Worm (Caenorhabditis elegans) whole organism, L2 larva: ENCODE data around the gene H40L08.3.

ENCODE experiments used
- F13H6.1 ChIP-seq: sonication (generic microtip); optimal IDR thresholded peaks from 2 replicates; lab custom pipeline; 2016; ENCODE audit warnings: missing genetic modification characterization, missing compliant biosample characterization
- ZK546.5 ChIP-seq: sonication (generic microtip); optimal IDR thresholded peaks from 2 replicates; lab custom pipeline; 2017; ENCODE audit warnings: missing biosample characterization, missing genetic modification characterization
- aly-2 ChIP-seq: fragments of 150-350 bp; optimal IDR thresholded peaks from 2 replicates; lab custom pipeline; 2014; ENCODE audit warnings: missing biosample characterization, missing genetic modification characterization
- crh-2 ChIP-seq: sonication (generic microtip); optimal IDR thresholded peaks from 2 replicates; lab custom pipeline; 2017; ENCODE audit warnings: missing biosample characterization, missing genetic modification characterization
- egl-27 ChIP-seq: sonication (generic microtip); optimal IDR thresholded peaks from 3 replicates; lab custom pipeline; 2017; ENCODE audit warnings: missing biosample characterization, missing genetic modification reagents, missing genetic modification characterization
- lin-39 ChIP-seq: fragments of 150-350 bp; optimal IDR thresholded peaks from 2 replicates; lab custom pipeline; 2014; ENCODE audit warnings: missing biosample characterization, missing genetic modification reagents, missing genetic modification characterization
- mab-5 ChIP-seq: fragments of 150-350 bp; optimal IDR thresholded peaks from 2 replicates; lab custom pipeline; 2014; ENCODE audit warnings: missing biosample characterization, missing genetic modification characterization
- nhr-11 ChIP-seq: fragments of 150-350 bp; optimal IDR thresholded peaks from 2 replicates; lab custom pipeline; 2014; ENCODE audit warnings: missing biosample characterization, missing genetic modification characterization
- nhr-12 ChIP-seq: fragments of 150-350 bp; optimal IDR thresholded peaks from 2 replicates; lab custom pipeline; 2014; ENCODE audit warnings: missing biosample characterization, missing genetic modification characterization
- nhr-237 ChIP-seq: fragments of 150-350 bp; optimal IDR thresholded peaks from 2 replicates; lab custom pipeline; 2014; ENCODE audit warnings: missing biosample characterization, missing genetic modification characterization
- nhr-25 ChIP-seq: fragments of 150-350 bp; sonication (generic microtip); optimal IDR thresholded peaks from 3 replicates; lab custom pipeline; 2014; ENCODE audit warnings: missing biosample characterization, missing genetic modification characterization
- sem-4 ChIP-seq: fragments of 150-350 bp; optimal IDR thresholded peaks from 2 replicates; lab custom pipeline; 2014; ENCODE audit warnings: missing biosample characterization, missing genetic modification reagents, missing genetic modification characterization
- zag-1 ChIP-seq: fragments of 150-350 bp; optimal IDR thresholded peaks from 2 replicates; lab custom pipeline; 2014; ENCODE audit warnings: missing biosample characterization, missing genetic modification characterization
- ztf-11 ChIP-seq: sonication (generic microtip); optimal IDR thresholded peaks from 2 replicates; lab custom pipeline; 2017; ENCODE audit warnings: missing biosample characterization, missing genetic modification characterization

DNA sequence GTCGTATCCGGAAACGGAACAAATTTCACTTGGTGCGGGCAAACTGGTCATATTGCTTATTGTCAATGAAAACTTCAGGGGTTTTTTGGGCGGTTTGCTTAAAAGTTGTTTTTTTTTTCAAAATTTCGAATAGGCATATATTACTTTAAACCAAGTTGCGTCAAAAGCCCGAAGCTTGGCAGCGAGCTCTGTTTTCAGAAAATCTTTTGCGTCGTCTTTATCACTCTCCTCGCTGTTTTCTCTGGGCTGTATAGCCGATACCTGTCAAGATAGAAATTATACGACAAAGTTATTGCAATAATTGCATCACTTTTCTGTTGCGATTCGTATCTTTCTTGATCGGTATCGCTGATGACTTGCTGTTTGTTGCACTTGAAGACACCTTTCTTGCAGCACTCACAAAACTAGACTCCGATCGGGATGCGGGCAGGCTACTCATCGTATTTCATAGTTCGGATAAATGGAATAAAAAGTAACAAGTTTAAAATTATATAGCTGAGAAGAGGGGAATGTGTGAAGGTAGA, at the start of gene H40L08.3, which contains the start of gene H40L08.9:
- TF ChIP-seq sem-4: no peak
- TF ChIP-seq F13H6.1 (tag; lab: Kevin White, UChicago): no peak
- no peak for TF ChIP-seq nhr-237 (tag; lab: Kevin White, UChicago)
- TF ChIP-seq nhr-11: no peak
- TF ChIP-seq egl-27 (tag; lab: Kevin White, UChicago): no peak
- no peak for TF ChIP-seq nhr-12 (tag; lab: Kevin White, UChicago)
- no peak for TF ChIP-seq crh-2 (tag; lab: Kevin White, UChicago)
- TF ChIP-seq mab-5 (tag; lab: Kevin White, UChicago): no peak
- no peak for TF ChIP-seq ztf-11 (tag; lab: Kevin White, UChicago)
- TF ChIP-seq ZK546.5 (tag; lab: Kevin White, UChicago): no peak
- TF ChIP-seq aly-2 (tag; lab: Kevin White, UChicago): no peak
- TF ChIP-seq zag-1: no peak
- TF ChIP-seq lin-39 (tag; lab: Kevin White, UChicago): no peak
- no peak for TF ChIP-seq nhr-25 (tag; lab: Kevin White, UChicago)
